Fruit fly (Drosophila melanogaster): Measurements from ENCODE around the gene dl.

dl gene

DNA sequence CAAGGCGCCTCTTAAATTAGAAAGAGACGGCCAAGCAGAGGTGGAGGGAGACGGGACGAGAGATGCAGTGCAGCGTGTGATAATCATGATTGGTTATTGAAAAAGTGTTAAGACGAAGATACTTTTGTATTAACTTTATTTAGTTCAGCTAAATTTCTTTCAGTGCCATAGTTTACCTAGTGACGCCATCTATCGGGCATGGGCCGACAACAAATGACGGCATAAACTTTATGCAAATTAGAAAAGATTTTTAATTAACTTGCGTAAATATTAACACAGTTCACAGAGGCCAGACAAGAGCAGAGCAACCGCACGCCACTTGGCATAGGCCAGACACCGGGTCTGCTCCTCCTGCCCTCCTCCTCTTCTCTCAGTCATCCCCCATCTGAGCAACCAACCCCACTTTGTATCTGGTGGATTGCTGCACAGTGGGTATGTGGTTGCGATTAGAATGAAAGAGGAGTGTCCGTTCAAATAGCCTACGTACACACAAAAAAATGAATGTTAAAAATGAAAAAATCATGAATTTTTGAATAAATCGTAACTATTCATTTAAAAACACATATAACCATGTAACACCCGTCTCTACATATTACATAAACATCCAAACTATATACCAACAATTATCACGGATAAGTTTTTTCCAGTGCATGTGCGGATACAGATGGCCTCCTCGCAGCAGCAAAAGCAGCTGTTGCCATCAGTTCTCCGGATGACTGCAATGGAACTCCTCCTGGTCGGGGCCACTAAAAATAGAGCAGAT lies 15.9 kb upstream of the dl start (continued):
- TF ChIP-seq mam (GFP tag; optimal IDR thresholded peaks at IDR 0.05) (peak; percentile 82), CG33557 (GFP tag; optimal IDR thresholded peaks at IDR 0.05) (peak; percentile 60), NC2α (GFP tag; optimal IDR thresholded peaks at IDR 0.05) (peak; percentile 34), Hmx (GFP tag; optimal IDR thresholded peaks at IDR 0.05) (no peak), Dbx (GFP tag; IDR thresholded peaks at IDR 0.05) (peak; percentile 81), Xbp1 (GFP tag; optimal IDR thresholded peaks at IDR 0.05) (peak; percentile 78), CG10462 (GFP tag; optimal IDR thresholded peaks at IDR 0.05) (peak; percentile 51), aop (GFP tag; IDR thresholded peaks at IDR 0.05) (no peak), CG1792 (GFP tag; optimal IDR thresholded peaks at IDR 0.05) (peak; percentile 83), CG3838 (GFP tag; optimal IDR thresholded peaks at IDR 0.05) (peak; percentile 40), Camta (GFP tag; optimal IDR thresholded peaks at IDR 0.05) (peak; percentile 88), CoRest (tag; optimal IDR thresholded peaks at IDR 0.05) (peak; percentile 86), trem (tag; optimal IDR thresholded peaks at IDR 0.05) (peak; percentile 62), TFAM (GFP tag; optimal IDR thresholded peaks at IDR 0.05) (peak; percentile 4), eve (GFP tag; optimal IDR thresholded peaks at IDR 0.05) (peak in 1 of 2 experiments; percentile 93), dmrt11E (tag; optimal IDR thresholded peaks at IDR 0.05) (peak; percentile 82), Elba2 (GFP tag; optimal IDR thresholded peaks at IDR 0.05) (no peak), CG13894 (tag; optimal IDR thresholded peaks at IDR 0.05) (no peak), gro (GFP tag; optimal IDR thresholded peaks at IDR 0.05) (peak; percentile 40), mirr (GFP tag; optimal IDR thresholded peaks at IDR 0.05) (no peak), salm (tag; optimal IDR thresholded peaks at IDR 0.05) (no peak), p53 (GFP tag; optimal IDR thresholded peaks at IDR 0.05) (peak; percentile 71), CG13296 (GFP tag; optimal IDR thresholded peaks at IDR 0.05) (peak; percentile 59), CG15696 (tag; optimal IDR thresholded peaks at IDR 0.05) (peak; percentile 74), shn (GFP tag; optimal IDR thresholded peaks at IDR 0.05) (peak; percentile 77), CG7963 (GFP tag; IDR thresholded peaks at IDR 0.05; ENCODE audit: partially characterized antibody) (no peak), Adf1 (GFP tag; IDR thresholded peaks at IDR 0.05) (peak; percentile 43; the same call in 1 of the 2 replicates), bbx (GFP tag; IDR thresholded peaks at IDR 0.05; ENCODE audit: partially characterized antibody) (no peak), CG12744 (GFP tag; optimal IDR thresholded peaks at IDR 0.05) (peak; percentile 52), pros (GFP tag; optimal IDR thresholded peaks at IDR 0.05) (no peak), schlank (tag; optimal IDR thresholded peaks at IDR 0.05) (no peak), CG8765 (GFP tag; IDR thresholded peaks at IDR 0.05) (peak; percentile 36; the same call in 1 of the 2 replicates), CHES-1-like (GFP tag; optimal IDR thresholded peaks at IDR 0.05) (peak; percentile 62), MBD-R2 (GFP tag; IDR thresholded peaks at IDR 0.05) (peak; percentile 50; the same call in 1 of the 2 replicates), Stat92E (GFP tag; optimal IDR thresholded peaks at IDR 0.05) (no peak), CG5953 (GFP tag; IDR thresholded peaks at IDR 0.05) (peak; percentile 73; the same call in 1 of the 2 replicates), CG11398 (GFP tag; optimal IDR thresholded peaks at IDR 0.05) (peak; percentile 26), CG30431 (GFP tag; optimal IDR thresholded peaks at IDR 0.05) (peak; percentile 71), CG2199 (GFP tag; IDR thresholded peaks at IDR 0.05) (0 out of 3 replicates have a peak, but pooled peaks have one; percentile 49), abd-A (tag; optimal IDR thresholded peaks at IDR 0.05) (peak; percentile 77), Bteb2 (GFP tag; optimal IDR thresholded peaks at IDR 0.05) (peak; percentile 70), ATbp (GFP tag; optimal IDR thresholded peaks at IDR 0.05) (peak; percentile 83), pnt (GFP tag; optimal IDR thresholded peaks at IDR 0.05) (peak; percentile 77), nerfin-2 (GFP tag; IDR thresholded peaks at IDR 0.05; ENCODE audit: partially characterized antibody) (no peak), CG14860 (GFP tag; IDR thresholded peaks at IDR 0.05; ENCODE audit: partially characterized antibody) (no peak), Hand (GFP tag; optimal IDR thresholded peaks at IDR 0.05) (peak; percentile 80), CG12769 (tag; optimal IDR thresholded peaks at IDR 0.05) (peak; percentile 86), Taf1 (GFP tag; IDR thresholded peaks at IDR 0.05) (peak; percentile 61; the same call in 1 of the 2 replicates)
